Worm (Caenorhabditis elegans) whole organism, L4 larva: Measurements from ENCODE around the gene ipla-5.
A peak's percentile ranks its signal among the peaks of the same experiment; 100 is the strongest.

ENCODE experiments used
- D1046.2 ChIP-seq: fragments of 200-800 bp; sonication (Bioruptor generic); IDR thresholded peaks from 2 replicates; pipeline ENCODE4 v1.3.6; 2022; ENCODE audit warnings: missing genetic modification characterization, missing compliant biosample characterization
- F10B5.3 ChIP-seq: sonication (generic microtip); optimal IDR thresholded peaks from 2 replicates; lab custom pipeline; 2016; ENCODE audit warnings: mild to moderate bottlenecking, missing genetic modification characterization, missing compliant biosample characterization
- F37D6.2 ChIP-seq: sonication (generic microtip); optimal IDR thresholded peaks from 2 replicates; lab custom pipeline; 2016; ENCODE audit warnings: mild to moderate bottlenecking, missing genetic modification characterization, missing compliant biosample characterization
- T20F7.1 ChIP-seq: fragments of 200-800 bp; sonication (Bioruptor generic); optimal IDR thresholded peaks from 2 replicates; lab custom pipeline; 2018; ENCODE audit warnings: mild to moderate bottlenecking, missing genetic modification characterization, missing compliant biosample characterization
- T26A8.4 ChIP-seq: fragments of 200-800 bp; sonication (Bioruptor generic); IDR thresholded peaks from 2 replicates; pipeline ENCODE4 v1.3.6; 2022; ENCODE audit warnings: missing genetic modification characterization, missing compliant biosample characterization
- Y48G9A.11 ChIP-seq: fragments of 200-800 bp; sonication (Bioruptor generic); IDR thresholded peaks from 2 replicates; pipeline ENCODE4 v1.3.6; 2022; ENCODE audit warnings: missing genetic modification reagents, missing genetic modification characterization, missing compliant biosample characterization
- ZK337.2 ChIP-seq: fragments of 200-800 bp; sonication (Bioruptor generic); IDR thresholded peaks from 2 replicates; pipeline ENCODE4 v1.3.6; 2022; ENCODE audit warnings: missing genetic modification reagents, missing genetic modification characterization, missing compliant biosample characterization
- aly-2 ChIP-seq: sonication (generic microtip); optimal IDR thresholded peaks from 2 replicates; lab custom pipeline; 2018; ENCODE audit warnings: missing biosample characterization, missing genetic modification characterization
- attf-4 ChIP-seq: sonication (generic microtip); optimal IDR thresholded peaks from 3 replicates; lab custom pipeline; 2017; ENCODE audit warnings: missing biosample characterization, missing genetic modification characterization
- ceh-20 ChIP-seq: fragments of 200-800 bp; sonication (Bioruptor generic); IDR thresholded peaks from 2 replicates; pipeline ENCODE4 v1.3.6; 2022; ENCODE audit warnings: missing genetic modification reagents, missing genetic modification characterization, missing compliant biosample characterization
- ceh-32 ChIP-seq: sonication (generic microtip); optimal IDR thresholded peaks from 2 replicates; lab custom pipeline; 2016; ENCODE audit warnings: mild to moderate bottlenecking, missing genetic modification characterization, missing compliant biosample characterization; ENCODE audit not compliant: poor library complexity
- ceh-44 ChIP-seq: fragments of 200-800 bp; sonication (Bioruptor generic); IDR thresholded peaks from 2 replicates; pipeline ENCODE4 v1.3.6; 2022; ENCODE audit warnings: missing genetic modification reagents, missing genetic modification characterization, missing compliant biosample characterization
- ceh-62 ChIP-seq: sonication (generic microtip); optimal IDR thresholded peaks from 2 replicates; lab custom pipeline; 2017; ENCODE audit warnings: missing biosample characterization, missing genetic modification characterization
- daf-12 ChIP-seq: fragments of 150-350 bp; optimal IDR thresholded peaks from 2 replicates; lab custom pipeline; 2014; ENCODE audit warnings: missing biosample characterization, missing genetic modification reagents, missing genetic modification characterization
- daf-8 ChIP-seq: fragments of 200-800 bp; sonication (Bioruptor generic); IDR thresholded peaks from 2 replicates; pipeline ENCODE4 v1.3.6; 2022; ENCODE audit warnings: missing genetic modification characterization, missing compliant biosample characterization
- dmd-6 ChIP-seq: fragments of 200-800 bp; sonication (Bioruptor generic); IDR thresholded peaks from 2 replicates; pipeline ENCODE4 v1.3.6; 2022; ENCODE audit warnings: missing genetic modification reagents, missing genetic modification characterization, missing compliant biosample characterization
- dmd-9 ChIP-seq: fragments of 200-800 bp; sonication (Bioruptor generic); IDR thresholded peaks from 2 replicates; pipeline ENCODE4 v1.3.6; 2022; ENCODE audit warnings: missing genetic modification reagents, missing genetic modification characterization, missing compliant biosample characterization
- egl-27 ChIP-seq: sonication (generic microtip); optimal IDR thresholded peaks from 3 replicates; lab custom pipeline; 2017; ENCODE audit warnings: missing biosample characterization, missing genetic modification reagents, missing genetic modification characterization
- egl-43 ChIP-seq: fragments of 200-800 bp; sonication (Bioruptor generic); IDR thresholded peaks from 2 replicates; pipeline ENCODE4 v1.3.6; 2022; ENCODE audit warnings: missing genetic modification reagents, missing genetic modification characterization, missing compliant biosample characterization
- fkh-10 ChIP-seq: fragments of 150-350 bp; optimal IDR thresholded peaks from 2 replicates; lab custom pipeline; 2014; ENCODE audit warnings: missing biosample characterization, missing genetic modification reagents, missing genetic modification characterization
- hlh-30 ChIP-seq: sonication (generic microtip); optimal IDR thresholded peaks from 2 replicates; lab custom pipeline; 2017; ENCODE audit warnings: antibody characterized with exemption, mild to moderate bottlenecking, missing genetic modification characterization, missing compliant biosample characterization; ENCODE audit not compliant: insufficient read depth
- jun-1 ChIP-seq: fragments of 150-350 bp; optimal IDR thresholded peaks from 2 replicates; lab custom pipeline; 2014; ENCODE audit warnings: missing biosample characterization, missing genetic modification reagents, missing genetic modification characterization
- lin-1 ChIP-seq: fragments of 200-800 bp; sonication (Bioruptor generic); IDR thresholded peaks from 2 replicates; pipeline ENCODE4 v1.3.6; 2022; ENCODE audit warnings: missing genetic modification reagents, missing genetic modification characterization, missing compliant biosample characterization
- lin-13 ChIP-seq: fragments of 150-350 bp; optimal IDR thresholded peaks from 2 replicates; lab custom pipeline; 2014; ENCODE audit warnings: missing biosample characterization, missing genetic modification reagents, missing genetic modification characterization
- lir-3 ChIP-seq: sonication (generic microtip); optimal IDR thresholded peaks from 2 replicates; lab custom pipeline; 2016; ENCODE audit warnings: mild to moderate bottlenecking, missing genetic modification characterization, missing compliant biosample characterization
- madf-5 ChIP-seq, 2 experiments: fragments of 200-800 bp; sonication (Bioruptor generic); IDR thresholded peaks; 2 replicates each; pipeline ENCODE4 v1.3.6; 2022; ENCODE audit warnings: missing compliant biosample characterization in 2 of 2, missing genetic modification characterization in 2 of 2
- madf-9 ChIP-seq: fragments of 200-800 bp; sonication (Bioruptor generic); conservative IDR thresholded peaks from 2 replicates; pipeline ENCODE4 v1.3.6; 2022; ENCODE audit warnings: missing genetic modification reagents, missing genetic modification characterization, missing compliant biosample characterization
- mdl-1 ChIP-seq, 2 experiments: fragments of 150-350 bp in 1 of 2; sonication (generic microtip) in 1 of 2; optimal IDR thresholded peaks; 2 replicates each; lab custom pipeline; 2014 to 2017; ENCODE audit warnings: missing biosample characterization in 2 of 2, missing genetic modification characterization in 2 of 2
- mes-2 ChIP-seq: sonication (generic microtip); optimal IDR thresholded peaks from 2 replicates; lab custom pipeline; 2016; ENCODE audit warnings: missing genotype, mild to moderate bottlenecking, missing genetic modification characterization, missing compliant biosample characterization; ENCODE audit not compliant: poor library complexity, severe bottlenecking
- nhr-102 ChIP-seq: sonication (generic microtip); optimal IDR thresholded peaks from 2 replicates; lab custom pipeline; 2016; ENCODE audit warnings: mild to moderate bottlenecking, missing genetic modification characterization, moderate library complexity, missing compliant biosample characterization
- nhr-11 ChIP-seq: fragments of 150-350 bp; optimal IDR thresholded peaks from 2 replicates; lab custom pipeline; 2014; ENCODE audit warnings: missing biosample characterization, missing genetic modification characterization
- nhr-237 ChIP-seq: sonication (generic microtip); optimal IDR thresholded peaks from 2 replicates; lab custom pipeline; 2017; ENCODE audit warnings: missing biosample characterization, missing genetic modification characterization
- nhr-25 ChIP-seq: sonication (generic microtip); optimal IDR thresholded peaks from 2 replicates; lab custom pipeline; 2017; ENCODE audit warnings: missing genetic modification characterization, mild to moderate bottlenecking, missing compliant biosample characterization, antibody characterized with exemption, moderate library complexity, borderline replicate concordance; ENCODE audit not compliant: insufficient read depth
- nhr-76 ChIP-seq: fragments of 150-350 bp; optimal IDR thresholded peaks from 2 replicates; lab custom pipeline; 2014; ENCODE audit warnings: missing biosample characterization, missing genetic modification characterization
- pqm-1 ChIP-seq: sonication (generic microtip); optimal IDR thresholded peaks from 2 replicates; lab custom pipeline; 2017; ENCODE audit warnings: missing biosample characterization, missing genetic modification characterization
- saeg-2 ChIP-seq: fragments of 200-800 bp; sonication (Bioruptor generic); IDR thresholded peaks from 2 replicates; pipeline ENCODE4 v1.3.6; 2022; ENCODE audit warnings: missing genetic modification reagents, missing genetic modification characterization, missing compliant biosample characterization
- sdz-12 ChIP-seq: fragments of 200-800 bp; sonication (Bioruptor generic); optimal IDR thresholded peaks from 2 replicates; lab custom pipeline; 2018; ENCODE audit warnings: mild to moderate bottlenecking, missing genetic modification characterization, missing compliant biosample characterization
- unc-62 ChIP-seq, 3 experiments: fragments of 150-350 bp in 1 of 3; sonication (generic microtip); optimal IDR thresholded peaks in 2 of 3; peaks in 1 of 3; 1 replicate in 1 of 3; 2 replicates in 2 of 3; lab custom pipeline; 2014 to 2017; ENCODE audit warnings: missing biosample characterization in 3 of 3, missing genetic modification characterization in 3 of 3, missing genetic modification reagents in 3 of 3, missing genotype in 1 of 3
- vab-7 ChIP-seq: fragments of 200-800 bp; sonication (Bioruptor generic); IDR thresholded peaks from 2 replicates; pipeline ENCODE4 v1.3.6; 2022; ENCODE audit warnings: missing genetic modification reagents, missing genetic modification characterization, missing compliant biosample characterization
- zag-1 ChIP-seq: fragments of 150-350 bp; optimal IDR thresholded peaks from 2 replicates; lab custom pipeline; 2014; ENCODE audit warnings: missing biosample characterization, missing genetic modification characterization
- zfp-2 ChIP-seq: sonication (generic microtip); optimal IDR thresholded peaks from 2 replicates; lab custom pipeline; 2016; ENCODE audit warnings: mild to moderate bottlenecking, missing genetic modification characterization, missing compliant biosample characterization
- zip-2 ChIP-seq: fragments of 150-350 bp; optimal IDR thresholded peaks from 2 replicates; lab custom pipeline; 2014; ENCODE audit warnings: missing biosample characterization, missing genetic modification characterization

Gene ipla-5

DNA sequence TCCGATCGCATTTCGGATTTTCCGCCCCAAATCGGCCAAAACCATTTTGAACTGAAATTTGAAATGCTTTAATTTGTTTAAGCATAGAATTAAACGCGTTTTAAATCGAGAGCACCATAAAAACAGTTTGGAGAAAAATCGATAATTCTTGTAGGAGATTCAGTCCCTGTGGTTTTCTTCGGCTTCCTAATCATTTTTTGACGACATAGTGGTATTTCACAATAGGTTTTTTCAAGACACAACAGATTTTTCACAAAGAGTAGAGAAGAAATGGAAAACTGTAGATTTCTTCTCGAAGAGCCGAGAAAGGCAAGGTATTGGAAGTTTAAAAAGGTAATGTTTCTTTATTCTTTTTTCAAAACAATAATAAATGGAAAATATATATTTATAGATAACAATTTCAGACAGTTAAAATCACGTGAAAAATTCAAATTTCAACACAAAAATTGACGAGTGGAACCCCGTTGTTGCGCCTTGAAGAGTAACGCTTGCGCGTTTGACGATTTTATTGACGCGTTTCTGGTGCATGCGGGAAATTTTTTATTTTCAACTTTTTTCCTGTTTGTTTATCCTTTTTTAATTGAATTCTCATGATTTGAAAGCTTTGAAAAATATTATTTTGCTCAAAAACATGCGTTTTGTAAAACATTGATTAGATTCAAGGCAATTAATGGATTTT is 28.7 kb downstream of the ipla-5 start, which contains the start of gene F21D5.7 (continued):
- 0 out of 2 replicates have a peak, but pooled peaks have one; percentile 37 for TF ChIP-seq madf-9
- no peak for TF ChIP-seq ceh-20
- peak; percentile 94; the same call in 1 of the 2 replicates for TF ChIP-seq T26A8.4
- no peak for TF ChIP-seq aly-2
- TF ChIP-seq unc-62 (GFP tag; optimal IDR thresholded peaks at IDR 0.05 in 1 of 2; lab: Kevin White, UChicago), result peak in 1 of 2 experiments; percentile 51
- no peak for TF ChIP-seq unc-62 (tag; optimal IDR thresholded peaks at IDR 0.05; lab: Kevin White, UChicago)
- no peak for TF ChIP-seq zfp-2 (tag; lab: Kevin White, UChicago)
- no peak for TF ChIP-seq ceh-62 (tag; lab: Kevin White, UChicago)
- no peak for TF ChIP-seq attf-4 (tag; lab: Kevin White, UChicago)
- peak; percentile 35 for TF ChIP-seq lin-13 (GFP tag; lab: Kevin White, UChicago)
- TF ChIP-seq D1046.2 (GFP tag; lab: Robert Waterston, UW), result no peak
- TF ChIP-seq nhr-237 (tag; lab: Kevin White, UChicago), result no peak
- TF ChIP-seq pqm-1 (tag; lab: Kevin White, UChicago), result no peak
- peak; percentile 76 for TF ChIP-seq mes-2 (tag; lab: Kevin White, UChicago)
- TF ChIP-seq lir-3, result no peak
- TF ChIP-seq nhr-76 (tag; lab: Kevin White, UChicago), result no peak
- TF ChIP-seq hlh-30, result peak; percentile 90
- TF ChIP-seq daf-12 (tag; lab: Kevin White, UChicago), result no peak
- TF ChIP-seq dmd-9, result no peak
- no peak for TF ChIP-seq Y48G9A.11 (GFP tag; lab: Robert Waterston, UW)
- TF ChIP-seq nhr-25 (tag; lab: Kevin White, UChicago), result no peak
- TF ChIP-seq lin-1, result no peak
- no peak for TF ChIP-seq ceh-32 (tag; lab: Kevin White, UChicago)
- TF ChIP-seq zag-1 (tag; lab: Kevin White, UChicago), result no peak
- TF ChIP-seq fkh-10 (GFP tag; lab: Kevin White, UChicago), result no peak
- TF ChIP-seq ZK337.2 (GFP tag; lab: Robert Waterston, UW), result no peak
- TF ChIP-seq mdl-1 (tag; optimal IDR thresholded peaks at IDR 0.05; lab: Kevin White, UChicago), result peak in 1 of 2 experiments; percentile 51
- TF ChIP-seq daf-8 (GFP tag; lab: Robert Waterston, UW), result no peak
- TF ChIP-seq egl-27 (tag; lab: Kevin White, UChicago), result no peak
- TF ChIP-seq F37D6.2 (tag; lab: Kevin White, UChicago), result peak; percentile 22
- TF ChIP-seq T20F7.1, result peak; percentile 86
- no peak for TF ChIP-seq madf-5 (GFP tag; IDR thresholded peaks at IDR 0.05; lab: Robert Waterston, UW)
- no peak for TF ChIP-seq ceh-44 (GFP tag; lab: Robert Waterston, UW)
- no peak for TF ChIP-seq sdz-12 (GFP tag; lab: Kevin White, UChicago)
- TF ChIP-seq vab-7, result no peak
- TF ChIP-seq jun-1 (tag; lab: Kevin White, UChicago), result no peak
- TF ChIP-seq, all 104 proteins: peak for 37

DNA sequence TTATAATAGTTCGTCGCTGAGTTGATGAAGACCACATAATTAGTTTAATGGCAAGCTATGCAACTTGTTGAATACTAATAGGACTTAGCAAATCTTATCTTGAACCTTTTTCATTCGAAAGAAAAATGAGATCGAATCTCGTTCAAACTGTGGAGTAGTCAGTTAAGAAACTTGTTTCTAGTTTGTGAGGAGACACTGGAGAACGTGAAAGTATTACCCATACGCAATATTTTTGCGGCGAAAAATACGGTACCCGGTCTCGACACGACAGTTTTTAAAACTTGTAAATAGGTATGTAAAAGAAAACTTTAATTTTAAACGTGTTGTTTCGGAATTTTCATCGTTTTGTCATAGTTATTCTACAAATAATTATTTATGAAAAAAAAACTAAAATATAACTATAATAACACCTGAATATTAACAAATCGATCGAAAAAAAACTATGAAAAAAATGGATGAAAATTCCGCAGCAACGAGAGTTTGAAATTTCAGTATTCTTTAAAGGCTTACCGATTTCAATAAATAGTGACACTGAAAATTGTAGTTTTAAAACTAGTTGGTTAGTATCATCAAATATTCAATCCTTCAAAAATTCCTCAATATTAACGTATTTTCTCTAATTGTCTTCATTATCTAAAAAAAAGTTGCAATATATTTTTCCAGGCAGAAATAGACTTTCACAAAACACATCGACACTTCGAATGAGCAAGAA is 30.7 kb downstream of the ipla-5 start, which contains the start of the genes F20C5.7 and parg-1:
Gene F20C5.7 (minus strand): TSS at position 101 of the 712 bp plus-strand sequence.
Gene parg-1 (plus strand): TSS at position 662 of the 712 bp plus-strand sequence.
- no peak for TF ChIP-seq aly-2
- no peak for TF ChIP-seq nhr-11 (tag; lab: Kevin White, UChicago)
- TF ChIP-seq saeg-2 (GFP tag; lab: Robert Waterston, UW), result no peak
- no peak for TF ChIP-seq madf-9
- TF ChIP-seq dmd-6, result no peak
- TF ChIP-seq nhr-102 (tag; lab: Kevin White, UChicago), result no peak
- TF ChIP-seq F10B5.3 (tag; lab: Kevin White, UChicago), result no peak
- no peak for TF ChIP-seq zip-2
- TF ChIP-seq egl-43 (GFP tag; lab: Robert Waterston, UW), result no peak
- TF ChIP-seq hlh-30, result no peak
- TF ChIP-seq zfp-2 (tag; lab: Kevin White, UChicago), result no peak
